Fruit fly (Drosophila melanogaster) whole organism, embryonic: Measurements from ENCODE around the gene Gyf.

Experiments used
- BtbVII ChIP-seq: fragments of 200-800 bp; sonication (Bioruptor generic); optimal IDR thresholded peaks from 3 replicates; lab custom pipeline; 2017; ENCODE audit warnings: missing biosample characterization, mild to moderate bottlenecking, missing genetic modification characterization
- CG10366 ChIP-seq: fragments of 200-800 bp; sonication (Bioruptor generic); IDR thresholded peaks from 2 replicates; pipeline ENCODE4 v1.3.6; 2022; ENCODE audit warnings: missing biosample characterization, missing genetic modification characterization
- CG13287 ChIP-seq: fragments of 200-800 bp; sonication (Bioruptor generic); IDR thresholded peaks from 2 replicates; pipeline ENCODE4 v1.3.6; 2022; ENCODE audit warnings: missing biosample characterization, missing genetic modification characterization; ENCODE audit not compliant: partially characterized antibody
- CG1603 ChIP-seq: fragments of 200-800 bp; sonication (Bioruptor generic); optimal IDR thresholded peaks from 2 replicates; lab custom pipeline; 2019; ENCODE audit warnings: missing biosample characterization, mild to moderate bottlenecking, missing genetic modification characterization, moderate library complexity
- CG16779 ChIP-seq: fragments of 200-800 bp; sonication (Bioruptor generic); IDR thresholded peaks from 2 replicates; pipeline ENCODE4 v1.3.6; 2022; ENCODE audit warnings: missing biosample characterization, missing genetic modification characterization
- CG17328 ChIP-seq: fragments of 200-800 bp; sonication (Bioruptor generic); IDR thresholded peaks from 2 replicates; pipeline ENCODE4 v1.3.6; 2022; ENCODE audit warnings: missing biosample characterization, missing genetic modification characterization
- CG18619 ChIP-seq: fragments of 200-800 bp; sonication (Bioruptor generic); optimal IDR thresholded peaks from 3 replicates; lab custom pipeline; 2017; ENCODE audit warnings: missing biosample characterization, mild to moderate bottlenecking, missing genetic modification characterization
- CG3065 ChIP-seq: fragments of 200-800 bp; sonication (Bioruptor generic); optimal IDR thresholded peaks from 2 replicates; lab custom pipeline; 2016; ENCODE audit warnings: missing biosample characterization, missing genetic modification characterization
- CG33213 ChIP-seq: fragments of 200-800 bp; sonication (Bioruptor generic); optimal IDR thresholded peaks from 3 replicates; lab custom pipeline; 2016; ENCODE audit warnings: missing biosample characterization, missing genetic modification characterization
- CG33557 ChIP-seq: fragments of 200-800 bp; sonication (Bioruptor generic); optimal IDR thresholded peaks from 2 replicates; lab custom pipeline; 2019; ENCODE audit warnings: missing biosample characterization, mild to moderate bottlenecking, missing genetic modification characterization, moderate library complexity
- CG3726 ChIP-seq: fragments of 200-800 bp; sonication (Bioruptor generic); IDR thresholded peaks from 3 replicates; pipeline ENCODE4, ENCODE4 v1.3.6; 2022; ENCODE audit warnings: missing biosample characterization, missing genetic modification characterization
- CG4404 ChIP-seq: fragments of 200-800 bp; sonication (Bioruptor generic); IDR thresholded peaks from 2 replicates; pipeline ENCODE4 v1.3.6; 2022; ENCODE audit warnings: missing biosample characterization, missing genetic modification characterization
- CG5180 ChIP-seq: fragments of 200-800 bp; sonication (Bioruptor generic); optimal IDR thresholded peaks from 3 replicates; lab custom pipeline; 2017; ENCODE audit warnings: missing biosample characterization, missing genetic modification characterization, mild to moderate bottlenecking, moderate library complexity, missing genetic modification reagents
- CG8290 ChIP-seq, 3 experiments: fragments of 200-800 bp; sonication (Bioruptor generic); optimal IDR thresholded peaks; 2 replicates each; lab custom pipeline; 2016 to 2019; ENCODE audit warnings: missing biosample characterization in 3 of 3, missing genetic modification characterization in 3 of 3, mild to moderate bottlenecking in 2 of 3, moderate library complexity in 1 of 3
- CG8478 ChIP-seq: fragments of >200 bp; optimal IDR thresholded peaks from 2 replicates; lab custom pipeline; 2018
- CG8944 ChIP-seq: fragments of 200-800 bp; sonication (Bioruptor generic); optimal IDR thresholded peaks from 3 replicates; lab custom pipeline; 2016; ENCODE audit warnings: missing biosample characterization, missing genetic modification characterization
- CoRest ChIP-seq: fragments of 200-800 bp; sonication (Bioruptor generic); optimal IDR thresholded peaks from 3 replicates; lab custom pipeline; 2018; ENCODE audit warnings: missing biosample characterization, mild to moderate bottlenecking, missing genetic modification characterization, moderate library complexity
- Dp ChIP-seq: fragments of 200-800 bp; sonication (Bioruptor generic); optimal IDR thresholded peaks from 2 replicates; lab custom pipeline; 2018; ENCODE audit warnings: missing biosample characterization, mild to moderate bottlenecking, missing genetic modification characterization, moderate library complexity
- Fer2 ChIP-seq: fragments of 200-800 bp; sonication (Bioruptor generic); optimal IDR thresholded peaks from 2 replicates; lab custom pipeline; 2018; ENCODE audit warnings: missing biosample characterization, mild to moderate bottlenecking, missing genetic modification characterization, moderate library complexity
- GATAe ChIP-seq: fragments of 200-800 bp; sonication (Bioruptor generic); conservative IDR thresholded peaks from 2 replicates; pipeline ENCODE4 v1.3.6; 2022; ENCODE audit warnings: missing biosample characterization, missing genetic modification characterization
- Gug ChIP-seq: fragments of 200-800 bp; sonication (Bioruptor generic); IDR thresholded peaks from 4 replicates; pipeline ENCODE4 v1.3.6; 2022; ENCODE audit warnings: missing biosample characterization, missing genetic modification characterization
- HLH4C ChIP-seq: fragments of 200-800 bp; sonication (Bioruptor generic); IDR thresholded peaks from 3 replicates; pipeline ENCODE4 v1.3.6; 2022; ENCODE audit warnings: missing biosample characterization, missing genetic modification characterization; ENCODE audit not compliant: partially characterized antibody
- Hr3 ChIP-seq: fragments of 200-800 bp; sonication (Bioruptor generic); optimal IDR thresholded peaks from 3 replicates; lab custom pipeline; 2016; ENCODE audit warnings: missing biosample characterization, missing genetic modification characterization
- Lim3 ChIP-seq: fragments of 200-800 bp; sonication (Bioruptor generic); IDR thresholded peaks from 2 replicates; pipeline ENCODE4 v1.3.6; 2022; ENCODE audit warnings: missing biosample characterization, missing genetic modification characterization
- Max ChIP-seq: fragments of 200-800 bp; sonication (Bioruptor generic); optimal IDR thresholded peaks from 2 replicates; lab custom pipeline; 2016; ENCODE audit warnings: missing biosample characterization, mild to moderate bottlenecking, missing genetic modification characterization
- Neu2 ChIP-seq: fragments of 200-800 bp; sonication (Bioruptor generic); optimal IDR thresholded peaks from 3 replicates; lab custom pipeline; 2016; ENCODE audit warnings: missing biosample characterization, missing genetic modification characterization, borderline replicate concordance
- Nf-YA ChIP-seq: fragments of 200-800 bp; sonication (Bioruptor generic); IDR thresholded peaks from 2 replicates; pipeline ENCODE4 v1.3.6; 2022; ENCODE audit warnings: missing biosample characterization, missing genetic modification characterization
- Nf-YB ChIP-seq: fragments of 200-800 bp; sonication (Bioruptor generic); optimal IDR thresholded peaks from 3 replicates; lab custom pipeline; 2019; ENCODE audit warnings: missing biosample characterization, mild to moderate bottlenecking, missing genetic modification characterization, moderate library complexity
- Pdp1 ChIP-seq, 2 experiments: fragments of 200-800 bp; sonication (Bioruptor generic); optimal IDR thresholded peaks; 3 replicates each; lab custom pipeline; 2016; ENCODE audit warnings: missing biosample characterization in 2 of 2, missing genetic modification characterization in 2 of 2, mild to moderate bottlenecking in 1 of 2, moderate library complexity in 1 of 2
- Sox100B ChIP-seq: fragments of 200-800 bp; sonication (Bioruptor generic); optimal IDR thresholded peaks from 3 replicates; lab custom pipeline; 2018; ENCODE audit warnings: missing biosample characterization, mild to moderate bottlenecking, missing genetic modification characterization
- Sry-δ ChIP-seq: fragments of 200-800 bp; sonication (Bioruptor generic); optimal IDR thresholded peaks from 2 replicates; lab custom pipeline; 2016; ENCODE audit warnings: missing biosample characterization, missing genetic modification characterization
- Stat92E ChIP-seq, 3 experiments: fragments of >200 bp in 2 of 3; fragments of 200-800 bp in 1 of 3; sonication (Bioruptor generic) in 1 of 3; optimal IDR thresholded peaks; 2 replicates each; lab custom pipeline; 2017 to 2019; ENCODE audit warnings: missing biosample characterization in 3 of 3, missing genetic modification characterization in 3 of 3, mild to moderate bottlenecking in 1 of 3, moderate library complexity in 1 of 3
- Trl ChIP-seq, 3 experiments: fragments of >200 bp in 2 of 3; fragments of 200-800 bp in 1 of 3; sonication (Bioruptor generic) in 1 of 3; optimal IDR thresholded peaks; 2 replicates in 1 of 3; 3 replicates in 2 of 3; lab custom pipeline; 2016 to 2017; ENCODE audit warnings: missing biosample characterization in 1 of 3, missing genetic modification characterization in 1 of 3
- chif ChIP-seq, 2 experiments: fragments of 200-800 bp; sonication (Bioruptor generic); optimal IDR thresholded peaks; 3 replicates each; lab custom pipeline; 2016; ENCODE audit warnings: missing biosample characterization in 2 of 2, missing genetic modification characterization in 2 of 2
- dmrt99B ChIP-seq: fragments of 200-800 bp; sonication (Bioruptor generic); optimal IDR thresholded peaks from 2 replicates; lab custom pipeline; 2018; ENCODE audit warnings: missing biosample characterization, mild to moderate bottlenecking, missing genetic modification characterization, moderate library complexity
- en ChIP-seq: fragments of 200-800 bp; sonication (Bioruptor generic); optimal IDR thresholded peaks from 2 replicates; lab custom pipeline; 2016; ENCODE audit warnings: missing biosample characterization, missing genetic modification characterization
- eve ChIP-seq, 2 experiments: fragments of >200 bp; optimal IDR thresholded peaks; 2 replicates each; lab custom pipeline; 2017; ENCODE audit warnings: missing biosample characterization in 2 of 2, missing genetic modification characterization in 2 of 2
- gsb ChIP-seq: fragments of 200-800 bp; sonication (Bioruptor generic); IDR thresholded peaks from 2 replicates; pipeline ENCODE4 v1.3.6; 2022; ENCODE audit warnings: missing biosample characterization, missing genetic modification characterization
- gsb-n ChIP-seq: fragments of 200-800 bp; sonication (Bioruptor generic); optimal IDR thresholded peaks from 3 replicates; lab custom pipeline; 2018; ENCODE audit warnings: missing biosample characterization, mild to moderate bottlenecking, missing genetic modification characterization
- hkb ChIP-seq, 2 experiments: fragments of 200-800 bp in 1 of 2; fragments of >200 bp in 1 of 2; sonication (Bioruptor generic) in 1 of 2; IDR thresholded peaks in 1 of 2; optimal IDR thresholded peaks in 1 of 2; 2 replicates each; pipeline versions ENCODE4 v1.3.6 to Lab custom; 2017 to 2022; ENCODE audit warnings: missing biosample characterization in 1 of 2, missing genetic modification characterization in 1 of 2
- ind ChIP-seq: fragments of 200-800 bp; sonication (Bioruptor generic); optimal IDR thresholded peaks from 3 replicates; lab custom pipeline; 2016; ENCODE audit warnings: missing biosample characterization, missing genetic modification characterization
- knrl ChIP-seq: fragments of 200-800 bp; sonication (Bioruptor generic); IDR thresholded peaks from 3 replicates; pipeline ENCODE4 v1.3.6; 2022; ENCODE audit warnings: missing biosample characterization, missing genetic modification characterization; ENCODE audit not compliant: partially characterized antibody
- luna ChIP-seq: fragments of 200-800 bp; sonication (Bioruptor generic); optimal IDR thresholded peaks from 2 replicates; lab custom pipeline; 2016; ENCODE audit warnings: missing biosample characterization, missing genetic modification characterization
- mirr ChIP-seq: fragments of 200-800 bp; sonication (Bioruptor generic); optimal IDR thresholded peaks from 3 replicates; lab custom pipeline; 2018; ENCODE audit warnings: missing biosample characterization, mild to moderate bottlenecking, missing genetic modification characterization
- pum ChIP-seq: fragments of 200-800 bp; sonication (Bioruptor generic); optimal IDR thresholded peaks from 2 replicates; lab custom pipeline; 2016; ENCODE audit warnings: missing biosample characterization, missing genetic modification characterization
- shn ChIP-seq: fragments of 200-800 bp; sonication (Bioruptor generic); optimal IDR thresholded peaks from 3 replicates; lab custom pipeline; 2016; ENCODE audit warnings: missing biosample characterization, missing genetic modification characterization
- sim ChIP-seq: fragments of 200-800 bp; sonication (Bioruptor generic); IDR thresholded peaks from 2 replicates; pipeline ENCODE4 v1.3.6; 2022; ENCODE audit warnings: missing biosample characterization, missing genetic modification characterization
- sna ChIP-seq: fragments of 200-800 bp; sonication (Bioruptor generic); IDR thresholded peaks from 2 replicates; pipeline ENCODE4 v1.3.6; 2022; ENCODE audit warnings: missing biosample characterization, missing genetic modification characterization; ENCODE audit not compliant: partially characterized antibody
- tio ChIP-seq: fragments of 200-800 bp; sonication (Bioruptor generic); optimal IDR thresholded peaks from 2 replicates; lab custom pipeline; 2017; ENCODE audit warnings: missing biosample characterization, missing genetic modification characterization, inconsistent platforms

Gene Gyf

dm6 chr4:835535-836138, 31.2 kb downstream of the Gyf start:
- TF ChIP-seq Sox100B (no peak), HLH4C (GFP tag; lab: Robert Waterston, UW) (no peak), CG33213 (GFP tag; lab: Kevin White, UChicago) (peak; percentile 75), CG3065 (GFP tag; lab: Kevin White, UChicago) (no peak), Nf-YB (GFP tag; lab: Kevin White, UChicago) (no peak), BtbVII (no peak), Trl (optimal IDR thresholded peaks at IDR 0.05; lab: Kevin White, UChicago) (no peak), Trl (GFP tag; optimal IDR thresholded peaks at IDR 0.05; lab: Kevin White, UChicago) (no peak), pum (GFP tag; lab: Kevin White, UChicago) (no peak), CG3726 (GFP tag; lab: Robert Waterston, UW) (no peak), CG8944 (GFP tag; lab: Kevin White, UChicago) (no peak), CG13287 (GFP tag; lab: Robert Waterston, UW) (0 out of 2 replicates have a peak, but pooled peaks have one; percentile 7), Fer2 (tag; lab: Kevin White, UChicago) (no peak), CG16779 (GFP tag; lab: Robert Waterston, UW) (no peak), knrl (GFP tag; lab: Robert Waterston, UW) (peak; percentile 42; the same call in 1 of the 3 replicates), CG33557 (GFP tag; lab: Kevin White, UChicago) (no peak), chif (GFP tag; optimal IDR thresholded peaks at IDR 0.05; lab: Kevin White, UChicago) (peak in 1 of 2 experiments; percentile 25), CG8290 (GFP tag; optimal IDR thresholded peaks at IDR 0.05; lab: Kevin White, UChicago) (peak; percentile 22), CG8290 (tag; optimal IDR thresholded peaks at IDR 0.05; lab: Kevin White, UChicago) (no peak), en (GFP tag; lab: Kevin White, UChicago) (no peak), shn (GFP tag; lab: Kevin White, UChicago) (no peak), hkb (optimal IDR thresholded peaks at IDR 0.05; lab: Kevin White, UChicago) (no peak), hkb (GFP tag; IDR thresholded peaks at IDR 0.05; lab: Robert Waterston, UW) (no peak), CG5180 (GFP tag; lab: Kevin White, UChicago) (no peak), tio (GFP tag; lab: Kevin White, UChicago) (no peak), eve (GFP tag; optimal IDR thresholded peaks at IDR 0.05; lab: Kevin White, UChicago) (no peak), Gug (GFP tag; lab: Robert Waterston, UW) (no peak), gsb (no peak), Nf-YA (GFP tag; lab: Robert Waterston, UW) (no peak), CG17328 (GFP tag; lab: Robert Waterston, UW) (no peak), gsb-n (tag; lab: Kevin White, UChicago) (no peak), Dp (GFP tag; lab: Kevin White, UChicago) (peak; percentile 8), Hr3 (GFP tag; lab: Kevin White, UChicago) (no peak), luna (GFP tag; lab: Kevin White, UChicago) (no peak), Lim3 (GFP tag; lab: Robert Waterston, UW) (no peak), sna (GFP tag; lab: Robert Waterston, UW) (no peak), Max (GFP tag; lab: Kevin White, UChicago) (no peak), mirr (GFP tag; lab: Kevin White, UChicago) (no peak), CG8478 (lab: Kevin White, UChicago) (no peak), CG10366 (no peak), CG18619 (GFP tag; lab: Kevin White, UChicago) (no peak), CoRest (tag; lab: Kevin White, UChicago) (no peak), CG1603 (tag; lab: Kevin White, UChicago) (peak; percentile 63), ind (GFP tag; lab: Kevin White, UChicago) (no peak), Sry-δ (GFP tag; lab: Kevin White, UChicago) (no peak), sim (GFP tag; lab: Robert Waterston, UW) (no peak), CG4404 (GFP tag; lab: Robert Waterston, UW) (no peak), Neu2 (GFP tag; lab: Kevin White, UChicago) (no peak), Stat92E (GFP tag; optimal IDR thresholded peaks at IDR 0.05; lab: Kevin White, UChicago) (no peak), Pdp1 (GFP tag; optimal IDR thresholded peaks at IDR 0.05; lab: Kevin White, UChicago) (peak in 1 of 2 experiments; percentile 90), dmrt99B (tag; lab: Kevin White, UChicago) (no peak), GATAe (GFP tag; lab: Robert Waterston, UW) (no peak)
